Fruit fly (Drosophila melanogaster) whole organism, pupa: Measurements from ENCODE around the gene CG34135.

Experiments used
- CG15710 ChIP-seq: fragments of 200-800 bp; sonication (Bioruptor generic); optimal IDR thresholded peaks from 2 replicates; lab custom pipeline; 2018; ENCODE audit warnings: missing biosample characterization, mild to moderate bottlenecking, missing genetic modification characterization, moderate library complexity
- CG34367 ChIP-seq: fragments of 200-800 bp; sonication (Bioruptor generic); optimal IDR thresholded peaks from 2 replicates; lab custom pipeline; 2018; ENCODE audit warnings: missing biosample characterization, mild to moderate bottlenecking, missing genetic modification characterization
- CG4496 ChIP-seq: fragments of 200-800 bp; sonication (Bioruptor generic); IDR thresholded peaks from 3 replicates; pipeline ENCODE4 v1.3.6; 2022; ENCODE audit warnings: missing biosample characterization, missing genetic modification characterization
- Pif1A ChIP-seq: fragments of 200-800 bp; sonication (Bioruptor generic); optimal IDR thresholded peaks from 3 replicates; lab custom pipeline; 2016; ENCODE audit warnings: missing biosample characterization, missing genetic modification characterization
- Pif1B ChIP-seq: fragments of 200-800 bp; sonication (Bioruptor generic); optimal IDR thresholded peaks from 3 replicates; lab custom pipeline; 2016; ENCODE audit warnings: missing biosample characterization, missing genetic modification characterization
- Snoo ChIP-seq: fragments of 200-800 bp; sonication (Bioruptor generic); optimal IDR thresholded peaks from 3 replicates; lab custom pipeline; 2017; ENCODE audit warnings: missing biosample characterization, mild to moderate bottlenecking, missing genetic modification characterization, inconsistent platforms

DNA sequence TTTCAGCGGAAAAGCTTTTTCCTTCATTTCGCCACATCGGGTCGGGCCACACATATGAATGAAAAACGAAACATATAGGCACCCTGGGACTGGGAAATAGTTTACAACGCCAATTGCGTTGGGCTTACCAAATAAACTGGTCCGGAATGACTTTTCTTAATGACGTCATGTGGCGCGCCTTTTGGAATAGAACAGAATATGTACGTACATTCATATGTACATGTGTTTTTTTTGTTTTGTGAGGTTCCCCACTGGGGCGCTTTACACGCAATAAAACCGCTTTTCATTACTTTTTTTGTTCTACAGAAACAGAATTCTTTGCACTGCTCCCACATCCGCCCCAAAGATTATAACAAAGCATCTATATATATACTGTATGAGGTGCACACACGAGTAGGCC, 30.3 kb upstream of the CG34135 start:
- no peak for TF ChIP-seq CG4496
- TF ChIP-seq CG34367 (tag; lab: Kevin White, UChicago) = no peak
- TF ChIP-seq CG15710 (tag; lab: Kevin White, UChicago) = no peak
- TF ChIP-seq Snoo (tag; lab: Kevin White, UChicago) = no peak
- no peak for TF ChIP-seq Pif1B (GFP tag; lab: Kevin White, UChicago)
- TF ChIP-seq Pif1A (GFP tag; lab: Kevin White, UChicago) = no peak
